Fruit fly (Drosophila melanogaster): Measurements from ENCODE around the gene raskol.

dm6 chrX:17702738-17703570, 7.0 kb upstream of the raskol start, which contains the start of the genes CG8188 and par-6:
- TF ChIP-seq CG8478 (optimal IDR thresholded peaks at IDR 0.05) (no peak), CTCF (optimal IDR thresholded peaks at IDR 0.05) (no peak)
